Fruit fly (Drosophila melanogaster): ENCODE results near the gene CG3032.

- TF ChIP-seq kay (GFP tag; ENCODE audit: borderline replicate concordance) (no peak), toe (GFP tag; optimal IDR thresholded peaks at IDR 0.05) (no peak), cic (GFP tag; optimal IDR thresholded peaks at IDR 0.05) (no peak), CG11617 (GFP tag; optimal IDR thresholded peaks at IDR 0.05) (no peak), CG7045 (GFP tag; optimal IDR thresholded peaks at IDR 0.05) (no peak), cnc (optimal IDR thresholded peaks at IDR 0.05) (no peak), pad (GFP tag; optimal IDR thresholded peaks at IDR 0.05) (no peak), Crg-1 (GFP tag; optimal IDR thresholded peaks at IDR 0.05) (no peak), ovo (GFP tag; optimal IDR thresholded peaks at IDR 0.05) (no peak), Mnt (GFP tag; optimal IDR thresholded peaks at IDR 0.05) (no peak)
Observed at dm6 chrX:6976911-6977310, 36.8 kb downstream of the CG3032 start.
